Fruit fly (Drosophila melanogaster) whole organism: ENCODE data around the gene dre4.
A peak's percentile ranks its signal among the peaks of the same experiment; 100 is the strongest.

Source experiments
- CG8478 ChIP-seq: fragments of >200 bp; optimal IDR thresholded peaks from 2 replicates; lab custom pipeline; 2018; ENCODE audit warnings: inconsistent platforms
- Dll ChIP-seq: fragments of >200 bp; optimal IDR thresholded peaks from 2 replicates; lab custom pipeline; 2017
- EcR ChIP-seq, 2 experiments: fragments of >200 bp; optimal IDR thresholded peaks; 2 replicates each; lab custom pipeline; 2017; ENCODE audit warnings: missing biosample characterization in 2 of 2, missing genetic modification characterization in 2 of 2, missing genetic modification reagents in 2 of 2
- pan ChIP-seq: fragments of >200 bp; optimal IDR thresholded peaks from 2 replicates; lab custom pipeline; 2017
- psq ChIP-seq: fragments of >200 bp; optimal IDR thresholded peaks from 2 replicates; lab custom pipeline; 2017
- usp ChIP-seq: fragments of >200 bp; optimal IDR thresholded peaks from 2 replicates; lab custom pipeline; 2017; ENCODE audit warnings: missing biosample characterization, missing genetic modification characterization, mixed read lengths

The dre4 gene

dm6 chr3L:1897709-1898108, 21.6 kb upstream of the dre4 start:
- TF ChIP-seq pan (no peak), EcR (GFP tag; optimal IDR thresholded peaks at IDR 0.05; lab: Kevin White, UChicago) (no peak), psq (lab: Kevin White, UChicago) (no peak), usp (GFP tag; lab: Kevin White, UChicago) (no peak), Dll (lab: Kevin White, UChicago) (no peak), CG8478 (lab: Kevin White, UChicago) (no peak)

- no peak for TF ChIP-seq EcR (GFP tag; optimal IDR thresholded peaks at IDR 0.05; lab: Kevin White, UChicago)
- TF ChIP-seq Dll (lab: Kevin White, UChicago), result no peak
- no peak for TF ChIP-seq psq (lab: Kevin White, UChicago)
- no peak for TF ChIP-seq pan
- no peak for TF ChIP-seq usp (GFP tag; lab: Kevin White, UChicago)
- no peak for TF ChIP-seq CG8478 (lab: Kevin White, UChicago)
These were observed 15.8 kb upstream of the dre4 start for dm6 chr3L:1891914-1892313.

dm6 chr3L:1890941-1891340, 14.8 kb upstream of the dre4 start:
- peak; percentile 36 for TF ChIP-seq CG8478 (lab: Kevin White, UChicago)
- no peak for TF ChIP-seq psq (lab: Kevin White, UChicago)

dm6 chr3L:1887929-1888529, 11.9 kb upstream of the dre4 start:
- no peak for TF ChIP-seq EcR (GFP tag; optimal IDR thresholded peaks at IDR 0.05; lab: Kevin White, UChicago)
- TF ChIP-seq psq (lab: Kevin White, UChicago), result no peak
- no peak for TF ChIP-seq CG8478 (lab: Kevin White, UChicago)
- TF ChIP-seq usp (GFP tag; lab: Kevin White, UChicago), result no peak
- TF ChIP-seq pan, result no peak
- no peak for TF ChIP-seq Dll (lab: Kevin White, UChicago)

dm6 chr3L:1886125-1886544, 10.0 kb upstream of the dre4 start:
- TF ChIP-seq psq (lab: Kevin White, UChicago) (no peak), pan (no peak), usp (GFP tag; lab: Kevin White, UChicago) (no peak), Dll (lab: Kevin White, UChicago) (no peak), CG8478 (lab: Kevin White, UChicago) (no peak), EcR (GFP tag; optimal IDR thresholded peaks at IDR 0.05; lab: Kevin White, UChicago) (no peak)

- TF ChIP-seq usp (GFP tag; lab: Kevin White, UChicago) (no peak), pan (no peak), CG8478 (lab: Kevin White, UChicago) (no peak), EcR (GFP tag; optimal IDR thresholded peaks at IDR 0.05; lab: Kevin White, UChicago) (no peak), psq (lab: Kevin White, UChicago) (no peak), Dll (lab: Kevin White, UChicago) (no peak)
These were observed 9.3 kb upstream of the dre4 start, which contains the start of gene Tmhs for dm6 chr3L:1885436-1885835. Gene Tmhs, plus strand, starts transcription at chr3L:1885657.

dm6 chr3L:1884652-1885051, 8.5 kb upstream of the dre4 start, which contains the start of gene Aprt:
Gene Aprt, minus strand, starts transcription at chr3L:1885019.
- no peak for TF ChIP-seq EcR (GFP tag; optimal IDR thresholded peaks at IDR 0.05; lab: Kevin White, UChicago)
- TF ChIP-seq CG8478 (lab: Kevin White, UChicago), result no peak
- TF ChIP-seq pan, result no peak
- no peak for TF ChIP-seq psq (lab: Kevin White, UChicago)
- TF ChIP-seq Dll (lab: Kevin White, UChicago), result no peak
- TF ChIP-seq usp (GFP tag; lab: Kevin White, UChicago), result no peak

- TF ChIP-seq pan (no peak), usp (GFP tag; lab: Kevin White, UChicago) (no peak), psq (lab: Kevin White, UChicago) (no peak), Dll (lab: Kevin White, UChicago) (no peak), EcR (GFP tag; optimal IDR thresholded peaks at IDR 0.05; lab: Kevin White, UChicago) (no peak), CG8478 (lab: Kevin White, UChicago) (no peak)
These were observed 6.9 kb upstream of the dre4 start, which contains the start of gene CG13937 for dm6 chr3L:1882868-1883554. Gene CG13937, minus strand, starts transcription at chr3L:1883041.

- TF ChIP-seq usp (GFP tag; lab: Kevin White, UChicago) (no peak), psq (lab: Kevin White, UChicago) (no peak), pan (no peak), Dll (lab: Kevin White, UChicago) (no peak), EcR (GFP tag; optimal IDR thresholded peaks at IDR 0.05; lab: Kevin White, UChicago) (no peak), CG8478 (lab: Kevin White, UChicago) (no peak)
These were observed 5.8 kb upstream of the dre4 start for dm6 chr3L:1881919-1882318.

dm6 chr3L:1880692-1881091, 4.6 kb upstream of the dre4 start:
- TF ChIP-seq CG8478 (lab: Kevin White, UChicago) (no peak), psq (lab: Kevin White, UChicago) (no peak), usp (GFP tag; lab: Kevin White, UChicago) (no peak), EcR (GFP tag; optimal IDR thresholded peaks at IDR 0.05; lab: Kevin White, UChicago) (no peak), Dll (lab: Kevin White, UChicago) (no peak), pan (no peak)

dm6 chr3L:1869719-1870118, 6.4 kb downstream of the dre4 start, which contains the start of gene CG13924:
Gene CG13924, plus strand, starts transcription at chr3L:1870019.
- TF ChIP-seq pan (no peak), CG8478 (lab: Kevin White, UChicago) (no peak), EcR (GFP tag; optimal IDR thresholded peaks at IDR 0.05; lab: Kevin White, UChicago) (no peak), usp (GFP tag; lab: Kevin White, UChicago) (no peak), Dll (lab: Kevin White, UChicago) (no peak)
